Worm (Caenorhabditis elegans): ENCODE measurements around the gene T05G5.5.

DNA sequence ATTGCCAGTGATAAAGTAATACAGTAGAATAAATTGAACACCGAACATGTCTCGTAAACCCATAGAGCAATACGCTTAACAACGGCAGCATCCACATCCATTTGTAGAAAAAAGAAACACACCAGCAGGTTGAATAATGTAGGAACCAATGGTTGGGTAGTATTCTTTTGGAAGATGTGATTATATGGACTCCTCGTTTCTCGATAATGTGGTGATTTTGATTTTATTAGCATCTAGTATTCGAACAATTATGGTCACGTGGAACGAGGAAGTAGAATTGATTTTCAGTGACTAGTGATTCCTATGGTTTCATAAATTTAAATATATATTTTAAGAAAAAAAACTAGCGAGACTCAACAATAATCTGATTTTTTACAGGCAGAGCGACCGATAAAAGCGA lies 45.2 kb upstream of the T05G5.5 start, which contains the start of gene srxa-10:
- TF ChIP-seq elt-1 (tag; optimal IDR thresholded peaks at IDR 0.05) (no peak), lin-13 (GFP tag; optimal IDR thresholded peaks at IDR 0.05) (no peak), skn-1 (tag; optimal IDR thresholded peaks at IDR 0.05) (no peak), ceh-82 (tag; optimal IDR thresholded peaks at IDR 0.05) (no peak), ama-1 (optimal IDR thresholded peaks at IDR 0.05) (no peak), fos-1 (tag; optimal IDR thresholded peaks at IDR 0.05) (no peak), nhr-12 (tag; optimal IDR thresholded peaks at IDR 0.05) (no peak), nhr-6 (tag; optimal IDR thresholded peaks at IDR 0.05) (no peak), mdl-1 (tag; optimal IDR thresholded peaks at IDR 0.05) (no peak)
